Fruit fly (Drosophila melanogaster) whole organism, embryonic: Measurements from ENCODE around the gene CG32276.

ENCODE experiments used
- CG30403 ChIP-seq: fragments of 200-800 bp; sonication (Bioruptor generic); optimal IDR thresholded peaks from 3 replicates; lab custom pipeline; 2016; ENCODE audit warnings: missing biosample characterization, missing genetic modification characterization
- CG3065 ChIP-seq: fragments of 200-800 bp; sonication (Bioruptor generic); optimal IDR thresholded peaks from 2 replicates; lab custom pipeline; 2016; ENCODE audit warnings: missing biosample characterization, missing genetic modification characterization
- CG3995 ChIP-seq: fragments of 200-800 bp; sonication (Bioruptor generic); optimal IDR thresholded peaks from 3 replicates; lab custom pipeline; 2016; ENCODE audit warnings: missing biosample characterization, missing genetic modification characterization
- CG4820 ChIP-seq: fragments of 200-800 bp; sonication (Bioruptor generic); optimal IDR thresholded peaks from 3 replicates; lab custom pipeline; 2016; ENCODE audit warnings: missing biosample characterization, missing genetic modification characterization
- CG6272 ChIP-seq: fragments of 200-800 bp; sonication (Bioruptor generic); IDR thresholded peaks from 2 replicates; pipeline ENCODE4 v1.3.6; 2022; ENCODE audit warnings: missing biosample characterization, missing genetic modification characterization
- CG6813 ChIP-seq: fragments of 200-800 bp; sonication (Bioruptor generic); optimal IDR thresholded peaks from 2 replicates; lab custom pipeline; 2017; ENCODE audit warnings: missing biosample characterization, missing genetic modification characterization, mild to moderate bottlenecking, moderate library complexity, missing genetic modification reagents
- CG7928 ChIP-seq: fragments of 200-800 bp; sonication (Bioruptor generic); optimal IDR thresholded peaks from 2 replicates; lab custom pipeline; 2017; ENCODE audit warnings: missing biosample characterization, mild to moderate bottlenecking, missing genetic modification characterization
- CG7987 ChIP-seq: fragments of 200-800 bp; sonication (Bioruptor generic); optimal IDR thresholded peaks from 2 replicates; lab custom pipeline; 2018; ENCODE audit warnings: missing biosample characterization, mild to moderate bottlenecking, missing genetic modification characterization, moderate library complexity
- CG8089 ChIP-seq: fragments of 200-800 bp; sonication (Bioruptor generic); optimal IDR thresholded peaks from 3 replicates; lab custom pipeline; 2016; ENCODE audit warnings: missing biosample characterization, missing genetic modification characterization
- CG8290 ChIP-seq, 3 experiments: fragments of 200-800 bp; sonication (Bioruptor generic); optimal IDR thresholded peaks; 2 replicates each; lab custom pipeline; 2016 to 2019; ENCODE audit warnings: missing biosample characterization in 3 of 3, missing genetic modification characterization in 3 of 3, mild to moderate bottlenecking in 2 of 3, moderate library complexity in 1 of 3
- CG9727 ChIP-seq: fragments of 200-800 bp; sonication (Bioruptor generic); optimal IDR thresholded peaks from 3 replicates; lab custom pipeline; 2017; ENCODE audit warnings: missing biosample characterization, mild to moderate bottlenecking, missing genetic modification characterization
- CG9876 ChIP-seq: fragments of 200-800 bp; sonication (Bioruptor generic); optimal IDR thresholded peaks from 2 replicates; lab custom pipeline; 2016; ENCODE audit warnings: missing biosample characterization, missing genetic modification characterization
- Dip3 ChIP-seq: fragments of 200-800 bp; sonication (Bioruptor generic); optimal IDR thresholded peaks from 3 replicates; lab custom pipeline; 2016; ENCODE audit warnings: missing biosample characterization, missing genetic modification characterization
- E2f1 ChIP-seq: fragments of 200-800 bp; sonication (Bioruptor generic); IDR thresholded peaks from 2 replicates; pipeline ENCODE4 v1.3.6; 2022; ENCODE audit warnings: missing biosample characterization, missing genetic modification characterization
- Ets65A ChIP-seq: fragments of 200-800 bp; sonication (Bioruptor generic); peaks from one replicate; lab custom pipeline; 2016; ENCODE audit warnings: missing biosample characterization, missing genetic modification characterization
- GATAe ChIP-seq: fragments of 200-800 bp; sonication (Bioruptor generic); conservative IDR thresholded peaks from 2 replicates; pipeline ENCODE4 v1.3.6; 2022; ENCODE audit warnings: missing biosample characterization, missing genetic modification characterization
- Hr51 ChIP-seq, 2 experiments: fragments of 200-800 bp; sonication (Bioruptor generic); optimal IDR thresholded peaks; 2 replicates in 1 of 2; 3 replicates in 1 of 2; lab custom pipeline; 2016 to 2018; ENCODE audit warnings: missing biosample characterization in 2 of 2, missing genetic modification characterization in 2 of 2, mild to moderate bottlenecking in 1 of 2, moderate library complexity in 1 of 2
- Lim3 ChIP-seq: fragments of 200-800 bp; sonication (Bioruptor generic); IDR thresholded peaks from 2 replicates; pipeline ENCODE4 v1.3.6; 2022; ENCODE audit warnings: missing biosample characterization, missing genetic modification characterization
- NC2β ChIP-seq: fragments of 200-800 bp; sonication (Bioruptor generic); optimal IDR thresholded peaks from 2 replicates; lab custom pipeline; 2016; ENCODE audit warnings: missing biosample characterization, missing genetic modification characterization
- Nf-YC ChIP-seq: fragments of 200-800 bp; optimal IDR thresholded peaks from 3 replicates; lab custom pipeline; 2019; ENCODE audit warnings: missing biosample characterization, mild to moderate bottlenecking, missing genetic modification characterization, moderate library complexity
- NfI ChIP-seq: fragments of 200-800 bp; sonication (Bioruptor generic); optimal IDR thresholded peaks from 3 replicates; lab custom pipeline; 2018; ENCODE audit warnings: missing biosample characterization, mild to moderate bottlenecking, missing genetic modification characterization, moderate library complexity
- Scr ChIP-seq: fragments of 200-800 bp; sonication (Bioruptor generic); IDR thresholded peaks from 2 replicates; pipeline ENCODE4 v1.3.6; 2022; ENCODE audit warnings: missing biosample characterization, missing genetic modification characterization; ENCODE audit not compliant: partially characterized antibody
- Sin3A ChIP-seq: fragments of >200 bp; optimal IDR thresholded peaks from 2 replicates; lab custom pipeline; 2018
- Sry-β ChIP-seq: fragments of 200-800 bp; sonication (Bioruptor generic); optimal IDR thresholded peaks from 2 replicates; lab custom pipeline; 2018; ENCODE audit warnings: missing biosample characterization, mild to moderate bottlenecking, missing genetic modification characterization, moderate library complexity
- Sry-δ ChIP-seq: fragments of 200-800 bp; sonication (Bioruptor generic); optimal IDR thresholded peaks from 2 replicates; lab custom pipeline; 2016; ENCODE audit warnings: missing biosample characterization, missing genetic modification characterization
- ab ChIP-seq: fragments of 200-800 bp; sonication (Bioruptor generic); optimal IDR thresholded peaks from 2 replicates; lab custom pipeline; 2016; ENCODE audit warnings: missing biosample characterization, missing genetic modification characterization
- corto ChIP-seq: fragments of 200-800 bp; sonication (Bioruptor generic); optimal IDR thresholded peaks from 2 replicates; lab custom pipeline; 2016; ENCODE audit warnings: missing biosample characterization, mild to moderate bottlenecking, missing genetic modification characterization, moderate library complexity
- crc ChIP-seq: fragments of 200-800 bp; sonication (Bioruptor generic); optimal IDR thresholded peaks from 2 replicates; lab custom pipeline; 2016; ENCODE audit warnings: missing biosample characterization, missing genetic modification characterization
- dimm ChIP-seq: fragments of 200-800 bp; sonication (Bioruptor generic); IDR thresholded peaks from 2 replicates; pipeline ENCODE4 v1.3.6; 2022; ENCODE audit warnings: missing biosample characterization, missing genetic modification characterization
- dm ChIP-seq: fragments of 200-800 bp; sonication (Bioruptor generic); optimal IDR thresholded peaks from 3 replicates; lab custom pipeline; 2016; ENCODE audit warnings: missing biosample characterization, missing genetic modification characterization
- dmrt99B ChIP-seq: fragments of 200-800 bp; sonication (Bioruptor generic); optimal IDR thresholded peaks from 2 replicates; lab custom pipeline; 2018; ENCODE audit warnings: missing biosample characterization, mild to moderate bottlenecking, missing genetic modification characterization, moderate library complexity
- fd64A ChIP-seq: fragments of 200-800 bp; sonication (Bioruptor generic); optimal IDR thresholded peaks from 3 replicates; lab custom pipeline; 2018; ENCODE audit warnings: missing biosample characterization, mild to moderate bottlenecking, missing genetic modification characterization
- gem ChIP-seq: fragments of 200-800 bp; sonication (Bioruptor generic); optimal IDR thresholded peaks from 2 replicates; lab custom pipeline; 2019; ENCODE audit warnings: missing biosample characterization, mild to moderate bottlenecking, missing genetic modification characterization, moderate library complexity
- gt ChIP-seq: fragments of 200-800 bp; sonication (Bioruptor generic); IDR thresholded peaks from 2 replicates; pipeline ENCODE4 v1.3.6; 2022; ENCODE audit warnings: missing biosample characterization, missing genetic modification characterization
- hbn ChIP-seq: fragments of 200-800 bp; sonication (Bioruptor generic); IDR thresholded peaks from 2 replicates; pipeline ENCODE4 v1.3.6; 2022; ENCODE audit warnings: missing biosample characterization, missing genetic modification characterization; ENCODE audit not compliant: partially characterized antibody
- kah ChIP-seq: fragments of 200-800 bp; sonication (Bioruptor generic); optimal IDR thresholded peaks from 2 replicates; lab custom pipeline; 2018; ENCODE audit warnings: missing biosample characterization, mild to moderate bottlenecking, missing genetic modification characterization
- klu ChIP-seq: fragments of 200-800 bp; sonication (Bioruptor generic); IDR thresholded peaks from 2 replicates; pipeline ENCODE4 v1.3.6; 2022; ENCODE audit warnings: missing biosample characterization, missing genetic modification characterization
- pho ChIP-seq: fragments of 200-800 bp; sonication (Bioruptor generic); optimal IDR thresholded peaks from 2 replicates; lab custom pipeline; 2016; ENCODE audit warnings: missing biosample characterization, missing genetic modification characterization
- pita ChIP-seq: fragments of 200-800 bp; sonication (Bioruptor generic); optimal IDR thresholded peaks from 2 replicates; lab custom pipeline; 2017; ENCODE audit warnings: missing biosample characterization, mild to moderate bottlenecking, missing genetic modification characterization
- pnt ChIP-seq: fragments of 200-800 bp; sonication (Bioruptor generic); optimal IDR thresholded peaks from 3 replicates; lab custom pipeline; 2016; ENCODE audit warnings: missing biosample characterization, missing genetic modification characterization
- pzg ChIP-seq: fragments of 200-800 bp; sonication (Bioruptor generic); optimal IDR thresholded peaks from 3 replicates; lab custom pipeline; 2018; ENCODE audit warnings: missing biosample characterization, mild to moderate bottlenecking, missing genetic modification characterization, moderate library complexity
- rib ChIP-seq: fragments of 200-800 bp; sonication (Bioruptor generic); IDR thresholded peaks from 2 replicates; pipeline ENCODE4 v1.3.6; 2022; ENCODE audit warnings: missing biosample characterization, missing genetic modification characterization
- run ChIP-seq: fragments of 200-800 bp; sonication (Bioruptor generic); optimal IDR thresholded peaks from 3 replicates; lab custom pipeline; 2018; ENCODE audit warnings: missing biosample characterization, mild to moderate bottlenecking, missing genetic modification characterization
- scrt ChIP-seq: fragments of 200-800 bp; sonication (Bioruptor generic); optimal IDR thresholded peaks from 2 replicates; lab custom pipeline; 2018; ENCODE audit warnings: missing biosample characterization, mild to moderate bottlenecking, missing genetic modification characterization, moderate library complexity
- sens ChIP-seq: fragments of 200-800 bp; sonication (Bioruptor generic); peaks from one replicate; lab custom pipeline; 2016; ENCODE audit warnings: missing biosample characterization, missing genetic modification characterization
- sima ChIP-seq: fragments of 200-800 bp; sonication (Bioruptor generic); optimal IDR thresholded peaks from 2 replicates; lab custom pipeline; 2016; ENCODE audit warnings: missing biosample characterization, missing genetic modification characterization
- sr ChIP-seq: fragments of 200-800 bp; sonication (Bioruptor generic); IDR thresholded peaks from 3 replicates; pipeline ENCODE4 v1.3.6; 2022; ENCODE audit warnings: missing biosample characterization, missing genetic modification characterization
- stc ChIP-seq: fragments of 200-800 bp; sonication (Bioruptor generic); IDR thresholded peaks from 2 replicates; pipeline ENCODE4 v1.3.6; 2022; ENCODE audit warnings: missing biosample characterization, missing genetic modification characterization
- trh ChIP-seq: fragments of 200-800 bp; sonication (Bioruptor generic); optimal IDR thresholded peaks from 2 replicates; lab custom pipeline; 2016; ENCODE audit warnings: missing biosample characterization, missing genetic modification characterization
- vvl ChIP-seq: fragments of 200-800 bp; sonication (Bioruptor generic); IDR thresholded peaks from 2 replicates; pipeline ENCODE4 v1.3.6; 2022; ENCODE audit warnings: missing biosample characterization, missing genetic modification characterization

Gene CG32276

DNA sequence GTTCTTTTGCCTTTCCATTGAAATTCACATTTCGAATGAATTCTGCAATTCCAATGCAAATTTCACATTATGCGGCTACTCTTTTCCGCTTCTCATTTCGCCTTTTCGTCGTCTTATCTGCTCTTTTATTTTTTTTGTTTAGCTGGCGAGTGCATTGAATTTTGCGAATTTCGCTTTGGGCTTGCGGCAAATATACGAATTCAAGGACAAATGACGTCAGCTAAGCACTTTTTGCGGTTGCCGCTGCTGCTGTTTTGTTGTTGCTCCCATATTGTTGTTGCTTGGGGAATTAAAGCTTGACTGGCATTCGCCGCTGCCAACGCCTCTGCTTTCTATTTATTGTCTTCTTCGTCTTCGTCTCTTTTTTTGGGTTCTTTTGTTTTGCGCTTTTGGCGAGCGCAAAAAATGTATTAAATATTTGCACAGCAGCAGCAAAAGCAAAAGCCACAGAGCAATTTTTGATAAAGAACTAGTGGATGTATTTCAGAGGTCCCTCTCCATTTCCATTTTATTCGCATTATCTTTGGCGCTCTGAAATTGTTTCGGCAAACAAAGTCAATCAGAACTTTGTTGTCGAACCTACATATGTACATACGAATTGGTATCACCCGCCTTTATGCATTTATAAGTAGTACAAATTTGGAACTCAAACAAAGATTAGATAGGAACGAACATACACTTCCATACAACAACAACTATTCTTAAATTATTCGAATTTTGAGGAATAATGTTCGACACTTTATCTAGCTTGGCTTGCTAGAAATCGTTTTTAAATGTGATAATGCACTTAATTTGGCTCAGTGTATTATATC lies 41.1 kb upstream of the CG32276 start:
- TF ChIP-seq GATAe, result peak; percentile 42; the same call in 1 of the 2 replicates
- TF ChIP-seq CG30403 (GFP tag; lab: Kevin White, UChicago), result no peak
- 0 out of 2 replicates have a peak, but pooled peaks have one; percentile 2 for TF ChIP-seq E2f1 (GFP tag; lab: Robert Waterston, UW)
- no peak for TF ChIP-seq ab (GFP tag; lab: Kevin White, UChicago)
- TF ChIP-seq trh (GFP tag; lab: Kevin White, UChicago), result no peak
- no peak for TF ChIP-seq CG6272 (GFP tag; lab: Robert Waterston, UW)
- peak; percentile 12 for TF ChIP-seq CG6813
- no peak for TF ChIP-seq CG3995 (GFP tag; lab: Kevin White, UChicago)
- no peak for TF ChIP-seq kah (GFP tag; lab: Kevin White, UChicago)
- TF ChIP-seq CG4820 (GFP tag; lab: Kevin White, UChicago), result no peak
- TF ChIP-seq NC2β, result no peak
- no peak for TF ChIP-seq fd64A (GFP tag; lab: Kevin White, UChicago)
- no peak for TF ChIP-seq Sry-δ (GFP tag; lab: Kevin White, UChicago)
- no peak for TF ChIP-seq CG9727 (GFP tag; lab: Kevin White, UChicago)
- no peak for TF ChIP-seq pho (GFP tag; lab: Kevin White, UChicago)
- no peak for TF ChIP-seq CG8290 (GFP tag; optimal IDR thresholded peaks at IDR 0.05; lab: Kevin White, UChicago)
- TF ChIP-seq CG8290 (tag; optimal IDR thresholded peaks at IDR 0.05; lab: Kevin White, UChicago), result peak in 1 of 2 experiments; percentile 51
- TF ChIP-seq klu (GFP tag; lab: Robert Waterston, UW), result no peak
- TF ChIP-seq dm (GFP tag; lab: Kevin White, UChicago), result no peak
- no peak for TF ChIP-seq dimm (GFP tag; lab: Robert Waterston, UW)
- TF ChIP-seq CG8089 (GFP tag; lab: Kevin White, UChicago), result no peak
- no peak for TF ChIP-seq CG7987 (GFP tag; lab: Kevin White, UChicago)
- TF ChIP-seq Ets65A, result no peak
- TF ChIP-seq run (tag; lab: Kevin White, UChicago), result no peak
- 0 out of 2 replicates have a peak, but pooled peaks have one; percentile 2 for TF ChIP-seq hbn
- TF ChIP-seq CG9876 (GFP tag; lab: Kevin White, UChicago), result no peak
- peak; percentile 65 for TF ChIP-seq corto (GFP tag; lab: Kevin White, UChicago)
- no peak for TF ChIP-seq Nf-YC (tag; lab: Kevin White, UChicago)
- TF ChIP-seq pita, result no peak
- TF ChIP-seq Sin3A, result no peak
- no peak for TF ChIP-seq NfI (GFP tag; lab: Kevin White, UChicago)
- peak; percentile 13; the same call in 1 of the 2 replicates for TF ChIP-seq stc (GFP tag; lab: Robert Waterston, UW)
- no peak for TF ChIP-seq dmrt99B (tag; lab: Kevin White, UChicago)
- TF ChIP-seq Dip3 (GFP tag; lab: Kevin White, UChicago), result no peak
- TF ChIP-seq crc (GFP tag; lab: Kevin White, UChicago), result no peak
- TF ChIP-seq Sry-β (GFP tag; lab: Kevin White, UChicago), result no peak
- TF ChIP-seq vvl (GFP tag; lab: Robert Waterston, UW), result no peak
- no peak for TF ChIP-seq CG7928
- TF ChIP-seq CG3065, result no peak
- TF ChIP-seq gem (tag; lab: Kevin White, UChicago), result peak; percentile 13
- TF ChIP-seq rib (GFP tag; lab: Robert Waterston, UW), result no peak
- no peak for TF ChIP-seq sima (GFP tag; lab: Kevin White, UChicago)
- TF ChIP-seq Lim3 (GFP tag; lab: Robert Waterston, UW), result no peak
- no peak for TF ChIP-seq Hr51 (GFP tag; optimal IDR thresholded peaks at IDR 0.05; lab: Kevin White, UChicago)
- no peak for TF ChIP-seq gt (GFP tag; lab: Robert Waterston, UW)
- TF ChIP-seq scrt (GFP tag; lab: Kevin White, UChicago), result no peak
- no peak for TF ChIP-seq Scr (GFP tag; lab: Robert Waterston, UW)
- no peak for TF ChIP-seq pnt (GFP tag; lab: Kevin White, UChicago)
- no peak for TF ChIP-seq pzg (GFP tag; lab: Kevin White, UChicago)
- no peak for TF ChIP-seq sr (GFP tag; lab: Robert Waterston, UW)
- TF ChIP-seq sens (GFP tag; lab: Kevin White, UChicago), result peak; percentile 53
